Fruit fly (Drosophila melanogaster) whole organism, prepupa: ENCODE data around the gene CG43135.

ENCODE experiments used
- Blimp-1 ChIP-seq: fragments of 200-800 bp; sonication (Bioruptor generic); optimal IDR thresholded peaks from 3 replicates; lab custom pipeline; 2017; ENCODE audit warnings: missing biosample characterization, missing genetic modification characterization, mild to moderate bottlenecking, moderate library complexity, missing genetic modification reagents
- CG10631 ChIP-seq: fragments of 200-800 bp; sonication (Bioruptor generic); optimal IDR thresholded peaks from 2 replicates; lab custom pipeline; 2016; ENCODE audit warnings: missing biosample characterization, missing genetic modification characterization
- CG11294 ChIP-seq: fragments of 200-800 bp; sonication (Bioruptor generic); IDR thresholded peaks from 2 replicates; pipeline ENCODE4 v1.3.6; 2022; ENCODE audit warnings: missing biosample characterization, missing genetic modification characterization
- CG11762 ChIP-seq: fragments of 200-800 bp; sonication (Bioruptor generic); optimal IDR thresholded peaks from 3 replicates; lab custom pipeline; 2016; ENCODE audit warnings: missing biosample characterization, missing genetic modification characterization; ENCODE audit not compliant: insufficient read depth
- CG15336 ChIP-seq: fragments of 200-800 bp; sonication (Bioruptor generic); IDR thresholded peaks from 2 replicates; pipeline ENCODE4 v1.3.6; 2022; ENCODE audit warnings: missing biosample characterization, missing genetic modification characterization
- CG3032 ChIP-seq: fragments of 200-800 bp; optimal IDR thresholded peaks from 2 replicates; lab custom pipeline; 2019; ENCODE audit warnings: missing biosample characterization, mild to moderate bottlenecking, missing genetic modification characterization, moderate library complexity
- CG31627 ChIP-seq: fragments of 200-800 bp; sonication (Bioruptor generic); optimal IDR thresholded peaks from 3 replicates; lab custom pipeline; 2016; ENCODE audit warnings: missing biosample characterization, missing genetic modification characterization
- CG32006 ChIP-seq: fragments of 200-800 bp; sonication (Bioruptor generic); optimal IDR thresholded peaks from 3 replicates; lab custom pipeline; 2017; ENCODE audit warnings: missing biosample characterization, mild to moderate bottlenecking, missing genetic modification characterization
- CG34406 ChIP-seq: fragments of 200-800 bp; sonication (Bioruptor generic); optimal IDR thresholded peaks from 3 replicates; lab custom pipeline; 2016; ENCODE audit warnings: missing biosample characterization, missing genetic modification characterization
- CG3919 ChIP-seq: fragments of 200-800 bp; sonication (Bioruptor generic); optimal IDR thresholded peaks from 3 replicates; lab custom pipeline; 2016; ENCODE audit warnings: missing biosample characterization, missing genetic modification characterization
- CG6163 ChIP-seq: fragments of 200-800 bp; sonication (Bioruptor generic); IDR thresholded peaks from 3 replicates; pipeline ENCODE4 v1.3.6; 2022; ENCODE audit warnings: missing biosample characterization, missing genetic modification characterization
- CG6854 ChIP-seq: fragments of 200-800 bp; sonication (Bioruptor generic); optimal IDR thresholded peaks from 2 replicates; lab custom pipeline; 2017; ENCODE audit warnings: missing biosample characterization, mild to moderate bottlenecking, missing genetic modification characterization
- CG8119 ChIP-seq: fragments of 200-800 bp; sonication (Bioruptor generic); IDR thresholded peaks from 3 replicates; pipeline ENCODE4 v1.3.6; 2022; ENCODE audit warnings: missing biosample characterization, missing genetic modification characterization
- CG8319 ChIP-seq: fragments of 200-800 bp; sonication (Bioruptor generic); optimal IDR thresholded peaks from 3 replicates; lab custom pipeline; 2016; ENCODE audit warnings: missing biosample characterization, missing genetic modification characterization
- CG9139 ChIP-seq: fragments of 200-800 bp; sonication (Bioruptor generic); optimal IDR thresholded peaks from 3 replicates; lab custom pipeline; 2017; ENCODE audit warnings: missing biosample characterization, mild to moderate bottlenecking, missing genetic modification characterization
- Eip78C ChIP-seq: fragments of 200-800 bp; sonication (Bioruptor generic); peaks from one replicate; lab custom pipeline; 2016; ENCODE audit warnings: missing biosample characterization, missing genetic modification characterization
- Ets21C ChIP-seq: fragments of 200-800 bp; sonication (Bioruptor generic); optimal IDR thresholded peaks from 3 replicates; lab custom pipeline; 2016; ENCODE audit warnings: missing biosample characterization, missing genetic modification characterization
- Ets96B ChIP-seq: fragments of 200-800 bp; optimal IDR thresholded peaks from 2 replicates; lab custom pipeline; 2019; ENCODE audit warnings: missing biosample characterization, mild to moderate bottlenecking, missing genetic modification characterization, moderate library complexity
- Gug ChIP-seq: fragments of 200-800 bp; sonication (Bioruptor generic); IDR thresholded peaks from 2 replicates; pipeline ENCODE4 v1.3.6; 2022; ENCODE audit warnings: missing biosample characterization, missing genetic modification characterization
- Hr38 ChIP-seq: sonication (Bioruptor generic); optimal IDR thresholded peaks from 2 replicates; lab custom pipeline; 2016; ENCODE audit warnings: missing biosample characterization, missing genetic modification characterization
- Hr39 ChIP-seq: fragments of 200-800 bp; sonication (Bioruptor generic); optimal IDR thresholded peaks from 2 replicates; lab custom pipeline; 2016; ENCODE audit warnings: missing biosample characterization, missing genetic modification characterization
- Hr4 ChIP-seq: fragments of 200-800 bp; sonication (Bioruptor generic); optimal IDR thresholded peaks from 3 replicates; lab custom pipeline; 2016; ENCODE audit warnings: missing biosample characterization, missing genetic modification characterization
- Met ChIP-seq: fragments of 200-800 bp; sonication (Bioruptor generic); optimal IDR thresholded peaks from 3 replicates; lab custom pipeline; 2016; ENCODE audit warnings: missing biosample characterization, missing genetic modification characterization
- OdsH ChIP-seq: fragments of 200-800 bp; sonication (Bioruptor generic); optimal IDR thresholded peaks from 3 replicates; lab custom pipeline; 2016; ENCODE audit warnings: missing biosample characterization, missing genetic modification characterization
- Sox15 ChIP-seq: fragments of 200-800 bp; sonication (Bioruptor generic); optimal IDR thresholded peaks from 3 replicates; lab custom pipeline; 2016; ENCODE audit warnings: missing biosample characterization, missing genetic modification characterization
- cyc ChIP-seq: fragments of 200-800 bp; sonication (Bioruptor generic); optimal IDR thresholded peaks from 3 replicates; lab custom pipeline; 2016; ENCODE audit warnings: missing biosample characterization, missing genetic modification characterization
- dsx ChIP-seq: fragments of 200-800 bp; optimal IDR thresholded peaks from 3 replicates; lab custom pipeline; 2019; ENCODE audit warnings: missing biosample characterization, mild to moderate bottlenecking, missing genetic modification characterization, moderate library complexity; ENCODE audit not compliant: poor library complexity, severe bottlenecking
- eg ChIP-seq: fragments of 200-800 bp; sonication (Bioruptor generic); IDR thresholded peaks from 3 replicates; pipeline ENCODE4 v1.3.6; 2022; ENCODE audit warnings: missing biosample characterization, missing genetic modification characterization
- esn ChIP-seq: fragments of 200-800 bp; sonication (Bioruptor generic); optimal IDR thresholded peaks from 2 replicates; lab custom pipeline; 2016; ENCODE audit warnings: missing biosample characterization, mild to moderate bottlenecking, missing genetic modification characterization, moderate library complexity
- fd85E ChIP-seq: fragments of 200-800 bp; sonication (Bioruptor generic); optimal IDR thresholded peaks from 3 replicates; lab custom pipeline; 2016; ENCODE audit warnings: missing biosample characterization, missing genetic modification characterization
- fkh ChIP-seq: fragments of 200-800 bp; sonication (Bioruptor generic); optimal IDR thresholded peaks from 3 replicates; lab custom pipeline; 2017; ENCODE audit warnings: missing biosample characterization, mild to moderate bottlenecking, missing genetic modification characterization, moderate library complexity
- lz ChIP-seq: fragments of 200-800 bp; sonication (Bioruptor generic); optimal IDR thresholded peaks from 3 replicates; lab custom pipeline; 2016; ENCODE audit warnings: missing biosample characterization, missing genetic modification characterization
- salr ChIP-seq, 2 experiments: fragments of 200-800 bp; sonication (Bioruptor generic); optimal IDR thresholded peaks; 3 replicates each; lab custom pipeline; 2016 to 2018; ENCODE audit warnings: missing biosample characterization in 2 of 2, missing genetic modification characterization in 2 of 2, mild to moderate bottlenecking in 1 of 2
- ss ChIP-seq, 2 experiments: fragments of 200-800 bp; sonication (Bioruptor generic); optimal IDR thresholded peaks; 2 replicates in 1 of 2; 3 replicates in 1 of 2; lab custom pipeline; 2017 to 2018; ENCODE audit warnings: mild to moderate bottlenecking in 2 of 2, missing biosample characterization in 2 of 2, missing genetic modification characterization in 2 of 2, moderate library complexity in 1 of 2
- svp ChIP-seq: fragments of 200-800 bp; sonication (Bioruptor generic); peaks from one replicate; lab custom pipeline; 2016; ENCODE audit warnings: missing biosample characterization, missing genetic modification characterization
- topi ChIP-seq: fragments of 200-800 bp; sonication (Bioruptor generic); optimal IDR thresholded peaks from 3 replicates; lab custom pipeline; 2016; ENCODE audit warnings: missing biosample characterization, missing genetic modification characterization
- vri ChIP-seq: fragments of 200-800 bp; sonication (Bioruptor generic); optimal IDR thresholded peaks from 3 replicates; lab custom pipeline; 2016; ENCODE audit warnings: missing biosample characterization, mild to moderate bottlenecking, missing genetic modification characterization

The CG43135 gene

dm6 chrX:4214371-4214770 lies 33.8 kb upstream of the CG43135 start:
- TF ChIP-seq Hr38 (GFP tag; lab: Kevin White, UChicago) (no peak), CG32006 (GFP tag; lab: Kevin White, UChicago) (no peak), cyc (GFP tag; lab: Kevin White, UChicago) (no peak), Hr39 (GFP tag; lab: Kevin White, UChicago) (no peak), ss (GFP tag; optimal IDR thresholded peaks at IDR 0.05; lab: Kevin White, UChicago) (no peak), OdsH (GFP tag; lab: Kevin White, UChicago) (no peak), topi (GFP tag; lab: Kevin White, UChicago) (no peak), CG3032 (tag; lab: Kevin White, UChicago) (no peak), CG10631 (GFP tag; lab: Kevin White, UChicago) (no peak), eg (GFP tag; lab: Robert Waterston, UW) (no peak), lz (GFP tag; lab: Kevin White, UChicago) (no peak), CG9139 (GFP tag; lab: Kevin White, UChicago) (no peak), esn (GFP tag; lab: Kevin White, UChicago) (no peak), CG34406 (GFP tag; lab: Kevin White, UChicago) (no peak), Met (GFP tag; lab: Kevin White, UChicago) (no peak)

- no peak for TF ChIP-seq fkh (GFP tag; lab: Kevin White, UChicago)
- no peak for TF ChIP-seq vri (GFP tag; lab: Kevin White, UChicago)
- TF ChIP-seq Ets96B (tag; lab: Kevin White, UChicago), result no peak
- TF ChIP-seq Hr39 (GFP tag; lab: Kevin White, UChicago), result no peak
- no peak for TF ChIP-seq Hr4 (GFP tag; lab: Kevin White, UChicago)
- TF ChIP-seq CG8119, result no peak
- TF ChIP-seq CG31627, result no peak
- no peak for TF ChIP-seq CG11294 (GFP tag; lab: Robert Waterston, UW)
- TF ChIP-seq CG8319 (GFP tag; lab: Kevin White, UChicago), result no peak
- TF ChIP-seq CG32006 (GFP tag; lab: Kevin White, UChicago), result no peak
- no peak for TF ChIP-seq lz (GFP tag; lab: Kevin White, UChicago)
- no peak for TF ChIP-seq salr (GFP tag; optimal IDR thresholded peaks at IDR 0.05; lab: Kevin White, UChicago)
- TF ChIP-seq CG15336 (GFP tag; lab: Robert Waterston, UW), result no peak
- TF ChIP-seq dsx (GFP tag; lab: Kevin White, UChicago), result no peak
- TF ChIP-seq Ets21C (GFP tag; lab: Kevin White, UChicago), result no peak
- TF ChIP-seq Eip78C (GFP tag; lab: Kevin White, UChicago), result no peak
- TF ChIP-seq, all 60 proteins: peak for 0
These were observed 30.9 kb upstream of the CG43135 start, which contains the start of gene CG15571 for dm6 chrX:4217294-4217693. Gene CG15571 (minus strand): TSS chrX:4217394.

- TF ChIP-seq CG3919 (no peak), CG6854 (GFP tag; lab: Kevin White, UChicago) (no peak)
These were observed 30.3 kb upstream of the CG43135 start, which contains the start of gene CG15570 for dm6 chrX:4217870-4218269. Gene CG15570 (plus strand): TSS chrX:4218170.

- peak; percentile 57 for TF ChIP-seq Eip78C (GFP tag; lab: Kevin White, UChicago)
- no peak for TF ChIP-seq fkh (GFP tag; lab: Kevin White, UChicago)
- TF ChIP-seq Sox15 (GFP tag; lab: Kevin White, UChicago), result no peak
- TF ChIP-seq eg (GFP tag; lab: Robert Waterston, UW), result 0 out of 3 replicates have a peak, but pooled peaks have one; percentile 15
- no peak for TF ChIP-seq Hr38 (GFP tag; lab: Kevin White, UChicago)
- peak; percentile 36 for TF ChIP-seq svp (GFP tag; lab: Kevin White, UChicago)
- TF ChIP-seq CG6163 (GFP tag; lab: Robert Waterston, UW), result no peak
These were observed 23.2 kb upstream of the CG43135 start for dm6 chrX:4225020-4225419.

dm6 chrX:4240146-4240545 lies 8.0 kb upstream of the CG43135 start:
- TF ChIP-seq CG11762 (GFP tag; lab: Kevin White, UChicago) (no peak), fd85E (GFP tag; lab: Kevin White, UChicago) (no peak), Gug (GFP tag; lab: Robert Waterston, UW) (no peak), Blimp-1 (no peak)
